Fruit fly (Drosophila melanogaster): ENCODE measurements around the gene Slimp.

Slimp gene

dm6 chr3R:24139646-24140130 lies 9.1 kb downstream of the Slimp start:
- no peak for TF ChIP-seq Rel (GFP tag; optimal IDR thresholded peaks at IDR 0.05)
- TF ChIP-seq Rel (tag; optimal IDR thresholded peaks at IDR 0.05), result peak; percentile 92
- TF ChIP-seq Mio (GFP tag; optimal IDR thresholded peaks at IDR 0.05), result no peak
- TF ChIP-seq usp (GFP tag; optimal IDR thresholded peaks at IDR 0.05), result no peak

- TF ChIP-seq CG9705 (GFP tag; optimal IDR thresholded peaks at IDR 0.05), result no peak
- TF ChIP-seq fru (GFP tag; optimal IDR thresholded peaks at IDR 0.05), result peak; percentile 5
- TF ChIP-seq Rel (GFP tag; optimal IDR thresholded peaks at IDR 0.05), result no peak
- peak; percentile 78 for TF ChIP-seq Rel (tag; optimal IDR thresholded peaks at IDR 0.05)
Observed at dm6 chr3R:24138478-24139455, 10.0 kb downstream of the Slimp start.

DNA sequence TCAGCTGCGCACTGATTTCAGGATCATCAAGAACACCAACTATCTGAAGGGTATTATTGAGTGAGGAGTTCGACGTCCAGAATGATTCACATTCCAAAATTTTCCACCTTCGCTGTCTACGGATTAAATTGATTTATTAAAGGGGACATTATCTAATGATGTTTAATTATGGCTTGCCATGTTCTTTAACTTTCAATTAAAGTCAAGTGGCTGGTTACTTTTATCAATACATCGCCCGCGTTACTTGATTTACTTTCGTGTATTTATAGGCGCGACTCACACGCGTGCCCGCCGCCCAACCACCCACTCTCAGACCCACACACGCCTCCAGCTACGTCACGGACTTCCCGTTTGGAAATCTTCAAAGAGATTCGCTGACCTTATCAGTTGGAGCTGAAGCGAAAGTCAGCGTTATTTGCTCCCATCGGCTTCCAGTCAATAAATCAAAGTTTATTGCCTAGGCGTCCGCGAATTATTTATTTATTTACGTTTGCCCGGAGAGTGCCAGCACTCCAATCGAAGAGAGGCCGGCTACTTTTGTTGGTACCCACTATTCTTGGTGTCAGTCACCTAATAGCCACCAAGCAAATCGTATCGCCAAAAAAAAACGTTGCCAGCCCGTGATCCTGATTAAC lies 11.3 kb downstream of the Slimp start, which contains the start of gene Npc2f:
Gene Npc2f, plus strand, starts transcription at position 585 of the 635 bp plus-strand sequence.
- TF ChIP-seq Myc (optimal IDR thresholded peaks at IDR 0.05) (no peak), h (GFP tag; optimal IDR thresholded peaks at IDR 0.05) (no peak), GATAd (GFP tag; optimal IDR thresholded peaks at IDR 0.05) (no peak), Rel (GFP tag; optimal IDR thresholded peaks at IDR 0.05) (peak; percentile 54), Rel (tag; optimal IDR thresholded peaks at IDR 0.05) (peak; percentile 77), fru (GFP tag; optimal IDR thresholded peaks at IDR 0.05) (peak; percentile 72)

DNA sequence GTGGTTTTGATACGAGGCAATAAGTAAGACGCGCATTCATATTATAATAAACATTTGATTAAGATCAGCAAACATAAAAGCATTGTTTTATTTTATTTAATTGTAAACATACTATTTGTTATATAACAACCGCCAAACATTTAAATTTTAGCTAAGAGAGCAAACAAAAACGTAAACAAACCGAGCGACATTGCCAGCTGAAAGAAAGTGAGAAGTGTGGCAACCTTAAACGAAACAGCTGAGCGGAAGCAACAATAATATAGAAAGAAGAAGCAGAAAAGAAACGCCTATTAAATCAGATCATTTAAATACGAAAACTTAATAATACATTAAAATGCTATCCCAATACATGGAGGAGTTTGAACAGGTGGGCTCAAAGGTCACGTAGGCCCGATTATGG lies 14.2 kb downstream of the Slimp start, which contains the start of gene Sec10:
Gene Sec10, plus strand, starts transcription at position 252 of the 400 bp plus-strand sequence.
- no peak for TF ChIP-seq Hr83 (GFP tag; optimal IDR thresholded peaks at IDR 0.05; ENCODE audit: poor library complexity, severe bottlenecking)
- no peak for TF ChIP-seq Rel (GFP tag; optimal IDR thresholded peaks at IDR 0.05)
- TF ChIP-seq Rel (tag; optimal IDR thresholded peaks at IDR 0.05), result peak; percentile 28
- no peak for TF ChIP-seq Vsx2 (GFP tag; optimal IDR thresholded peaks at IDR 0.05; ENCODE audit: partially characterized antibody)

DNA sequence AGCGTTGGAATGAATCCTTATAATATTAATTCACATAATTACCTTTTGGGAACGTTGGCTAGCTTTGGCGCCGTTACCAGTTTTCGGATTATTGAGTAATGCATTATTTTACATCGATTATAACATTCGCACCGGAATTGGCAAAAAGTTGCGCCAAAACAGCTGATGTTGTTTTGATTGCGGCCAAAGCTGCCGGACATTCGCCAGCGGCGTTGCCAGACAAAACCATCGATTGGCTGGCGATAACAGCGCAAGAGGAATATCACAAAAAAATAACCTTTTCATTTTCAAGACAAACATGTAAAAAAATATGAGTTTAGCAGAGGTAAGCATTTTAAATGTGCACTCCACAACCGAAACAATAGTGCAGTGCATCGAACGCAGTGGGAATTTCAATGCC lies 18.7 kb downstream of the Slimp start, which contains the start of the genes GatB and Tsc1:
Gene GatB, minus strand, starts transcription at position 176 of the 400 bp plus-strand sequence.
Gene Tsc1, plus strand, starts transcription at position 228 of the 400 bp plus-strand sequence.
- TF ChIP-seq Rel (GFP tag; optimal IDR thresholded peaks at IDR 0.05) (no peak), Rel (tag; optimal IDR thresholded peaks at IDR 0.05) (peak; percentile 39), Jra (GFP tag; optimal IDR thresholded peaks at IDR 0.05) (no peak)

dm6 chr3R:24122369-24122768 lies 26.4 kb downstream of the Slimp start:
- no peak for TF ChIP-seq dl (GFP tag; optimal IDR thresholded peaks at IDR 0.05; ENCODE audit: insufficient read depth in 1 of 2, partially characterized antibody in 2 of 2)
- no peak for TF ChIP-seq pan (optimal IDR thresholded peaks at IDR 0.05)
- TF ChIP-seq N (GFP tag; optimal IDR thresholded peaks at IDR 0.05), result no peak
- no peak for TF ChIP-seq usp (GFP tag; optimal IDR thresholded peaks at IDR 0.05)
- TF ChIP-seq h (GFP tag; optimal IDR thresholded peaks at IDR 0.05), result no peak
- TF ChIP-seq Jra (GFP tag; optimal IDR thresholded peaks at IDR 0.05), result no peak
- TF ChIP-seq GATAd (GFP tag; optimal IDR thresholded peaks at IDR 0.05), result no peak
- TF ChIP-seq foxo (GFP tag; optimal IDR thresholded peaks at IDR 0.05), result no peak
- TF ChIP-seq Dfd (GFP tag; optimal IDR thresholded peaks at IDR 0.05), result no peak
- TF ChIP-seq CG9705 (GFP tag; optimal IDR thresholded peaks at IDR 0.05), result no peak
- TF ChIP-seq tai (GFP tag; optimal IDR thresholded peaks at IDR 0.05), result no peak
- no peak for TF ChIP-seq br (GFP tag; optimal IDR thresholded peaks at IDR 0.05)
- TF ChIP-seq sage (GFP tag; optimal IDR thresholded peaks at IDR 0.05), result no peak
- no peak for TF ChIP-seq CrebA (GFP tag; optimal IDR thresholded peaks at IDR 0.05; ENCODE audit: borderline replicate concordance)
- no peak for TF ChIP-seq Mio (GFP tag; optimal IDR thresholded peaks at IDR 0.05)
- no peak for TF ChIP-seq psq (GFP tag; optimal IDR thresholded peaks at IDR 0.05)

DNA sequence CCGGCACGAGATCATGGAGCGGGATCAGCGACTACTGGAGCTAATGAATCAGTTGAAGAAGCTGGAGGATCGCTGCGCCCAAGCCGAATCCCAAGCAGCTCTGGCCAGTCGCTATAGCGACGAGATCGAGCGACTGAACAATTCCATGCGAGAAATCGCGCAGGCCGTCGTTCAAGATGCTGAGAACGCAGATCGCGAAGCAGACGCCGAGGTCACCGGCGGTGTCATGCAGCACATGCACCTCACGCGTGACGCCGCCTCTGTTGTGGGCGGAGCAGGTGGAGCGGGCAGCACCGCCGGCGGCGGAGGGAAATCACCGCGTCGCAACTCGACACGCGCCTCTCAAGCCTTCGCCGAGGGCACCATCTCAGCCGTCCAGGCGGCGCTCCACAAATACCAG lies 27.1 kb downstream of the Slimp start:
- no peak for TF ChIP-seq brk (GFP tag; optimal IDR thresholded peaks at IDR 0.05)
- no peak for TF ChIP-seq Rel (GFP tag; optimal IDR thresholded peaks at IDR 0.05)
- TF ChIP-seq Rel (tag; optimal IDR thresholded peaks at IDR 0.05), result peak; percentile 88

All from whole organism, wandering third instar larva.